Worm (Caenorhabditis elegans) whole organism, young adult: Measurements from ENCODE around the gene his-69.

Source experiments
- B0035.1 ChIP-seq: sonication (generic microtip); optimal IDR thresholded peaks from 2 replicates; lab custom pipeline; 2016; ENCODE audit warnings: missing genetic modification characterization, mild to moderate bottlenecking, missing compliant biosample characterization, missing genotype, missing genetic modification reagents
- C06A6.2 ChIP-seq: fragments of 200-800 bp; sonication (Bioruptor generic); conservative IDR thresholded peaks from 2 replicates; pipeline ENCODE4 v1.3.6; 2022; ENCODE audit warnings: missing genetic modification characterization, missing compliant biosample characterization
- F23B12.7 ChIP-seq: sonication (generic microtip); optimal IDR thresholded peaks from 2 replicates; lab custom pipeline; 2017; ENCODE audit warnings: missing genetic modification characterization, mild to moderate bottlenecking, missing compliant biosample characterization, antibody characterized with exemption, moderate library complexity; ENCODE audit not compliant: insufficient read depth
- F39B2.1 ChIP-seq: fragments of 200-800 bp; sonication (Bioruptor generic); IDR thresholded peaks from 2 replicates; pipeline ENCODE4 v1.3.6; 2022; ENCODE audit warnings: missing genetic modification reagents, missing genetic modification characterization, missing compliant biosample characterization
- F49E8.2 ChIP-seq: sonication (generic microtip); optimal IDR thresholded peaks from 3 replicates; lab custom pipeline; 2017; ENCODE audit warnings: missing genetic modification characterization, mild to moderate bottlenecking, missing compliant biosample characterization, antibody characterized with exemption, moderate library complexity; ENCODE audit not compliant: insufficient read depth
- T26A5.8 ChIP-seq: sonication (generic microtip); optimal IDR thresholded peaks from 2 replicates; lab custom pipeline; 2016; ENCODE audit warnings: missing genetic modification characterization, missing compliant biosample characterization
- Y56A3A.18 ChIP-seq: fragments of 200-800 bp; sonication (Bioruptor generic); IDR thresholded peaks from 2 replicates; pipeline ENCODE4 v1.3.6; 2022; ENCODE audit warnings: missing genetic modification reagents, missing genetic modification characterization, missing compliant biosample characterization
- ZK185.1 ChIP-seq: sonication (generic microtip); optimal IDR thresholded peaks from 2 replicates; lab custom pipeline; 2016; ENCODE audit warnings: mild to moderate bottlenecking, missing genetic modification characterization, missing compliant biosample characterization; ENCODE audit not compliant: poor library complexity, severe bottlenecking
- aptf-2 ChIP-seq: fragments of 200-800 bp; sonication (Bioruptor generic); conservative IDR thresholded peaks from 2 replicates; pipeline ENCODE4 v1.3.6; 2022; ENCODE audit warnings: missing genetic modification reagents, missing genetic modification characterization, missing compliant biosample characterization
- athp-1 ChIP-seq: sonication (generic microtip); optimal IDR thresholded peaks from 2 replicates; lab custom pipeline; 2017; ENCODE audit warnings: mild to moderate bottlenecking, missing genetic modification characterization, missing compliant biosample characterization
- attf-6 ChIP-seq: fragments of 200-800 bp; sonication (Bioruptor generic); IDR thresholded peaks from 2 replicates; pipeline ENCODE4 v1.3.6; 2022; ENCODE audit warnings: missing genetic modification reagents, missing genetic modification characterization, missing compliant biosample characterization
- bed-1 ChIP-seq: fragments of 200-800 bp; sonication (Bioruptor generic); IDR thresholded peaks from 2 replicates; pipeline ENCODE4 v1.3.6; 2022; ENCODE audit warnings: missing genetic modification reagents, missing genetic modification characterization, missing compliant biosample characterization
- cebp-1 ChIP-seq, 2 experiments: fragments of 200-800 bp in 1 of 2; sonication (Bioruptor generic) in 1 of 2; sonication (generic microtip) in 1 of 2; IDR thresholded peaks in 1 of 2; optimal IDR thresholded peaks in 1 of 2; 2 replicates each; pipeline versions ENCODE4 v1.3.6 to Lab custom; 2017 to 2022; ENCODE audit warnings: missing compliant biosample characterization in 2 of 2, missing genetic modification characterization in 2 of 2, mild to moderate bottlenecking in 1 of 2, missing genetic modification reagents in 1 of 2, moderate library complexity in 1 of 2
- ceh-27 ChIP-seq: fragments of 200-800 bp; sonication (Bioruptor generic); optimal IDR thresholded peaks from 2 replicates; lab custom pipeline; 2018; ENCODE audit warnings: mild to moderate bottlenecking, missing genetic modification characterization, moderate library complexity, missing compliant biosample characterization
- ceh-91 ChIP-seq: fragments of 200-800 bp; sonication (Bioruptor generic); IDR thresholded peaks from 2 replicates; pipeline ENCODE4 v1.3.6; 2022; ENCODE audit warnings: missing genetic modification reagents, missing genetic modification characterization, missing compliant biosample characterization
- die-1 ChIP-seq: sonication (generic microtip); optimal IDR thresholded peaks from 2 replicates; lab custom pipeline; 2016; ENCODE audit warnings: missing genotype, mild to moderate bottlenecking, missing genetic modification characterization, missing compliant biosample characterization
- egrh-3 ChIP-seq: fragments of 200-800 bp; sonication (Bioruptor generic); IDR thresholded peaks from 2 replicates; pipeline ENCODE4 v1.3.6; 2022; ENCODE audit warnings: missing genetic modification reagents, missing genetic modification characterization, missing compliant biosample characterization
- gei-17 ChIP-seq: fragments of 200-800 bp; sonication (Bioruptor generic); optimal IDR thresholded peaks from 2 replicates; lab custom pipeline; 2018; ENCODE audit warnings: mild to moderate bottlenecking, missing genetic modification characterization, missing compliant biosample characterization
- him-1 ChIP-seq: sonication (generic microtip); optimal IDR thresholded peaks from 2 replicates; lab custom pipeline; 2016; ENCODE audit warnings: missing genotype, missing genetic modification reagents, missing genetic modification characterization, missing compliant biosample characterization
- hlh-12 ChIP-seq: sonication (generic microtip); optimal IDR thresholded peaks from 2 replicates; lab custom pipeline; 2016; ENCODE audit warnings: missing genetic modification characterization, missing compliant biosample characterization
- hlh-26 ChIP-seq: fragments of 200-800 bp; sonication (Bioruptor generic); conservative IDR thresholded peaks from 2 replicates; pipeline ENCODE4 v1.3.6; 2022; ENCODE audit warnings: missing genetic modification reagents, missing genetic modification characterization, missing compliant biosample characterization
- hrde-1 ChIP-seq: sonication (generic microtip); optimal IDR thresholded peaks from 2 replicates; lab custom pipeline; 2016; ENCODE audit warnings: missing genetic modification characterization, mild to moderate bottlenecking, missing compliant biosample characterization, moderate library complexity, missing genotype, missing genetic modification reagents, borderline replicate concordance
- hsf-1 ChIP-seq: fragments of 200-800 bp; sonication (Bioruptor generic); IDR thresholded peaks from 2 replicates; pipeline ENCODE4 v1.3.6; 2022; ENCODE audit warnings: missing genetic modification reagents, missing genetic modification characterization, missing compliant biosample characterization
- let-526 ChIP-seq: fragments of 200-800 bp; sonication (Bioruptor generic); IDR thresholded peaks from 2 replicates; pipeline ENCODE4 v1.3.6; 2022; ENCODE audit warnings: missing genetic modification reagents, missing genetic modification characterization, missing compliant biosample characterization
- lin-26 ChIP-seq: fragments of 200-800 bp; sonication (Bioruptor generic); IDR thresholded peaks from 2 replicates; pipeline ENCODE4 v1.3.6; 2022; ENCODE audit warnings: missing genetic modification reagents, missing genetic modification characterization, missing compliant biosample characterization
- lin-40 ChIP-seq: sonication (generic microtip); optimal IDR thresholded peaks from 2 replicates; lab custom pipeline; 2016; ENCODE audit warnings: missing genetic modification characterization, mild to moderate bottlenecking, missing compliant biosample characterization, missing genotype, missing genetic modification reagents
- lir-1 ChIP-seq: fragments of 200-800 bp; sonication (Bioruptor generic); conservative IDR thresholded peaks from 2 replicates; pipeline ENCODE4 v1.3.6; 2022; ENCODE audit warnings: missing genetic modification reagents, missing genetic modification characterization, missing compliant biosample characterization
- lsy-27 ChIP-seq: sonication (generic microtip); optimal IDR thresholded peaks from 2 replicates; lab custom pipeline; 2017; ENCODE audit warnings: missing genetic modification characterization, mild to moderate bottlenecking, missing compliant biosample characterization, antibody characterized with exemption, missing genotype, borderline replicate concordance; ENCODE audit not compliant: insufficient read depth
- madf-3 ChIP-seq: fragments of 200-800 bp; sonication (Bioruptor generic); IDR thresholded peaks from 2 replicates; pipeline ENCODE4 v1.3.6; 2022; ENCODE audit warnings: missing genetic modification reagents, missing genetic modification characterization, missing compliant biosample characterization
- madf-8 ChIP-seq: fragments of 200-800 bp; sonication (Bioruptor generic); conservative IDR thresholded peaks from 2 replicates; pipeline ENCODE4 v1.3.6; 2022; ENCODE audit warnings: missing genetic modification reagents, missing genetic modification characterization, missing compliant biosample characterization
- mcd-1 ChIP-seq: fragments of 200-800 bp; sonication (Bioruptor generic); IDR thresholded peaks from 2 replicates; pipeline ENCODE4 v1.3.6; 2022; ENCODE audit warnings: missing genetic modification reagents, missing genetic modification characterization, missing compliant biosample characterization
- nfya-1 ChIP-seq: sonication (generic microtip); optimal IDR thresholded peaks from 2 replicates; lab custom pipeline; 2017; ENCODE audit warnings: antibody characterized with exemption, missing compliant biosample characterization, missing genetic modification characterization, borderline replicate concordance; ENCODE audit not compliant: insufficient read depth
- nhr-179 ChIP-seq: sonication (generic microtip); optimal IDR thresholded peaks from 2 replicates; lab custom pipeline; 2016; ENCODE audit warnings: mild to moderate bottlenecking, missing genetic modification characterization, missing compliant biosample characterization
- nhr-80 ChIP-seq: sonication (generic microtip); optimal IDR thresholded peaks from 2 replicates; lab custom pipeline; 2016; ENCODE audit warnings: missing genetic modification characterization, missing compliant biosample characterization
- nhr-90 ChIP-seq: sonication (generic microtip); optimal IDR thresholded peaks from 2 replicates; lab custom pipeline; 2016; ENCODE audit warnings: missing genotype, mild to moderate bottlenecking, missing genetic modification characterization, missing compliant biosample characterization
- pbrm-1 ChIP-seq: fragments of 200-800 bp; sonication (Bioruptor generic); IDR thresholded peaks from 2 replicates; pipeline ENCODE4 v1.3.6; 2022; ENCODE audit warnings: missing genetic modification reagents, missing genetic modification characterization, missing compliant biosample characterization
- sdz-38 ChIP-seq: sonication (generic microtip); optimal IDR thresholded peaks from 2 replicates; lab custom pipeline; 2016; ENCODE audit warnings: missing genotype, missing genetic modification characterization, missing compliant biosample characterization
- sea-2 ChIP-seq: fragments of 200-800 bp; sonication (Bioruptor generic); IDR thresholded peaks from 2 replicates; pipeline ENCODE4 v1.3.6; 2022; ENCODE audit warnings: missing genetic modification characterization, missing compliant biosample characterization
- snpc-3.4 ChIP-seq: sonication (generic microtip); optimal IDR thresholded peaks from 2 replicates; lab custom pipeline; 2017; ENCODE audit warnings: missing genetic modification characterization, mild to moderate bottlenecking, missing compliant biosample characterization, antibody characterized with exemption, moderate library complexity, missing genotype, missing genetic modification reagents
- somi-1 ChIP-seq: fragments of 200-800 bp; sonication (Bioruptor generic); optimal IDR thresholded peaks from 2 replicates; lab custom pipeline; 2018; ENCODE audit warnings: mild to moderate bottlenecking, missing genetic modification characterization, missing compliant biosample characterization
- xnd-1 ChIP-seq: sonication (generic microtip); optimal IDR thresholded peaks from 2 replicates; lab custom pipeline; 2016; ENCODE audit warnings: missing genotype, missing genetic modification reagents, missing genetic modification characterization, missing compliant biosample characterization
- ztf-18 ChIP-seq: sonication (generic microtip); optimal IDR thresholded peaks from 2 replicates; lab custom pipeline; 2016; ENCODE audit warnings: missing genotype, mild to moderate bottlenecking, missing genetic modification characterization, missing compliant biosample characterization
- ztf-6 ChIP-seq: fragments of 200-800 bp; sonication (Bioruptor generic); IDR thresholded peaks from 2 replicates; pipeline ENCODE4 v1.3.6; 2022; ENCODE audit warnings: missing genetic modification reagents, missing genetic modification characterization, missing compliant biosample characterization

his-69 gene

ce11 chrIII:4019801-4020200 lies 38.7 kb downstream of the his-69 start, which contains the start of gene snpc-3.4 (continued):
- 0 out of 2 replicates have a peak, but pooled peaks have one; percentile 18 for TF ChIP-seq ztf-6
- no peak for TF ChIP-seq somi-1
- TF ChIP-seq lin-26 (GFP tag; lab: Robert Waterston, UW): 0 out of 2 replicates have a peak, but pooled peaks have one; percentile 15
- peak; percentile 44 for TF ChIP-seq athp-1 (tag; lab: Kevin White, UChicago)
- TF ChIP-seq F23B12.7 (tag; lab: Kevin White, UChicago): peak; percentile 21
- no peak for TF ChIP-seq die-1 (tag; lab: Kevin White, UChicago)
- no peak for TF ChIP-seq hlh-26 (GFP tag; lab: Robert Waterston, UW)
- peak; percentile 81 for TF ChIP-seq F49E8.2 (tag; lab: Kevin White, UChicago)
- no peak for TF ChIP-seq let-526
- no peak for TF ChIP-seq nhr-80 (tag; lab: Kevin White, UChicago)
- peak; percentile 94 for TF ChIP-seq xnd-1 (tag; lab: Kevin White, UChicago)
- TF ChIP-seq snpc-3.4 (tag; lab: Kevin White, UChicago): peak; percentile 94
- peak; percentile 88 for TF ChIP-seq pbrm-1
- peak; percentile 37 for TF ChIP-seq lin-40 (tag; lab: Kevin White, UChicago)
- no peak for TF ChIP-seq C06A6.2
- TF ChIP-seq hrde-1 (tag; lab: Kevin White, UChicago): peak; percentile 4
- TF ChIP-seq T26A5.8: no peak
- TF ChIP-seq nhr-179 (tag; lab: Kevin White, UChicago): no peak
- peak; percentile 96 for TF ChIP-seq ceh-91 (GFP tag; lab: Robert Waterston, UW)
- TF ChIP-seq nhr-90 (tag; lab: Kevin White, UChicago): no peak
- TF ChIP-seq aptf-2 (GFP tag; lab: Robert Waterston, UW): no peak
- TF ChIP-seq bed-1 (GFP tag; lab: Robert Waterston, UW): no peak
- TF ChIP-seq Y56A3A.18 (GFP tag; lab: Robert Waterston, UW): no peak
- TF ChIP-seq him-1 (tag; lab: Kevin White, UChicago): no peak
- TF ChIP-seq attf-6 (GFP tag; lab: Robert Waterston, UW): peak; percentile 69
- TF ChIP-seq nfya-1 (tag; lab: Kevin White, UChicago): no peak
- TF ChIP-seq sdz-38 (tag; lab: Kevin White, UChicago): no peak
- no peak for TF ChIP-seq sea-2 (GFP tag; lab: Robert Waterston, UW)
- peak; percentile 71 for TF ChIP-seq ceh-27 (GFP tag; lab: Kevin White, UChicago)
- TF ChIP-seq lsy-27 (tag; lab: Kevin White, UChicago): no peak
- no peak for TF ChIP-seq B0035.1 (tag; lab: Kevin White, UChicago)
- TF ChIP-seq mcd-1 (GFP tag; lab: Robert Waterston, UW): peak; percentile 77

- TF ChIP-seq athp-1 (tag; lab: Kevin White, UChicago) (no peak), T26A5.8 (no peak), cebp-1 (GFP tag; IDR thresholded peaks at IDR 0.05; lab: Robert Waterston, UW) (peak; percentile 29; the same call in 1 of the 2 replicates), cebp-1 (tag; optimal IDR thresholded peaks at IDR 0.05; lab: Kevin White, UChicago) (peak; percentile 60), gei-17 (GFP tag; lab: Kevin White, UChicago) (no peak), pbrm-1 (no peak), madf-8 (GFP tag; lab: Robert Waterston, UW) (0 out of 2 replicates have a peak, but pooled peaks have one; percentile 13), B0035.1 (tag; lab: Kevin White, UChicago) (no peak), nhr-80 (tag; lab: Kevin White, UChicago) (peak; percentile 88), hsf-1 (peak; percentile 11; the same call in 1 of the 2 replicates), egrh-3 (GFP tag; lab: Robert Waterston, UW) (peak; percentile 70), ZK185.1 (tag; lab: Kevin White, UChicago) (no peak), madf-3 (GFP tag; lab: Robert Waterston, UW) (0 out of 2 replicates have a peak, but pooled peaks have one; percentile 1), lir-1 (GFP tag; lab: Robert Waterston, UW) (no peak), hlh-12 (tag; lab: Kevin White, UChicago) (no peak), F39B2.1 (GFP tag; lab: Robert Waterston, UW) (no peak), ztf-18 (peak; percentile 25)
Measured at ce11 chrIII:4018591-4019580, 39.7 kb downstream of the his-69 start.
